Worm (Caenorhabditis elegans) whole organism, L3 larva: Measurements from ENCODE around the gene mrpl-18.

Experiments
- fkh-2 ChIP-seq: fragments of 150-350 bp; optimal IDR thresholded peaks from 2 replicates; lab custom pipeline; 2014; ENCODE audit warnings: missing biosample characterization, missing genetic modification reagents, missing genetic modification characterization
- jun-1 ChIP-seq: fragments of 150-350 bp; optimal IDR thresholded peaks from 2 replicates; lab custom pipeline; 2014; ENCODE audit warnings: missing biosample characterization, missing genetic modification reagents, missing genetic modification characterization
- mdl-1 ChIP-seq: fragments of 150-350 bp; optimal IDR thresholded peaks from 2 replicates; lab custom pipeline; 2014; ENCODE audit warnings: missing biosample characterization, missing genetic modification characterization
- nhr-237 ChIP-seq: fragments of 150-350 bp; optimal IDR thresholded peaks from 2 replicates; lab custom pipeline; 2014; ENCODE audit warnings: missing biosample characterization, missing genetic modification characterization
- sea-2 ChIP-seq: fragments of 150-350 bp; sonication (generic microtip); optimal IDR thresholded peaks from 4 replicates; lab custom pipeline; 2014; ENCODE audit warnings: missing biosample characterization, missing genetic modification reagents, missing genetic modification characterization

DNA sequence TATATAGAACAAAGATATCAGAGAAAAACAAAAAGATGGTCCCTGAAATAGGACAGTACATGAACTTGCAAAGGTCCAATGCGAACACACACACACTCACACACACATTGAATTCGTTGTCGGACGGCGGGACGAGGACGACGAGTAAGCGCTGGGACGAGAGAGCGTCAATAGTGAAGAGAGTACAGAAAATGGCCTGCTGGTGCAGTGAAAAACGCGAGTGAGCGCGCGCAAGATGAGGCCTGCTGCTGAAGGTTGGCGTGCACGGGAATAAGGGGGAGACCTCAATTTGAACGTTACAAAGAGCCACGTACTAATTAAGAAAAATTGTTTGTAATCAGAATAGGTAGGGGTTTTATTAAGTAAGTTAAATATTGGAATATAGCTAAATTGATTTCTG lies 17.8 kb upstream of the mrpl-18 start:
- no peak for TF ChIP-seq nhr-237
- no peak for TF ChIP-seq mdl-1 (tag; lab: Kevin White, UChicago)
- TF ChIP-seq jun-1 (tag; lab: Kevin White, UChicago), result no peak
- no peak for TF ChIP-seq fkh-2 (tag; lab: Kevin White, UChicago)
- no peak for TF ChIP-seq sea-2 (GFP tag; lab: Kevin White, UChicago)
